Worm (Caenorhabditis elegans) whole organism, L4/young adult: ENCODE data around the gene ZC204.13.

Source experiments
- W03F9.2 ChIP-seq: fragments of 150-350 bp; optimal IDR thresholded peaks from 2 replicates; lab custom pipeline; 2014; ENCODE audit warnings: missing biosample characterization, missing genetic modification characterization
- dao-5 ChIP-seq: sonication (generic microtip); optimal IDR thresholded peaks from 2 replicates; lab custom pipeline; 2016; ENCODE audit warnings: missing genotype, missing genetic modification characterization, moderate library complexity, missing compliant biosample characterization

- no peak for TF ChIP-seq dao-5
- no peak for TF ChIP-seq W03F9.2 (tag; lab: Kevin White, UChicago)
Observed at ce11 chrII:1682218-1682617, 21.4 kb upstream of the ZC204.13 start, which contains the start of gene fbxb-26.
